Worm (Caenorhabditis elegans): ENCODE measurements around the gene srw-129.
"Not testable (repeated sequence)": the region's sequence is repeated elsewhere in the genome, so short reads cannot be mapped to it uniquely, and the experiment has no call there.

The srw-129 gene

DNA sequence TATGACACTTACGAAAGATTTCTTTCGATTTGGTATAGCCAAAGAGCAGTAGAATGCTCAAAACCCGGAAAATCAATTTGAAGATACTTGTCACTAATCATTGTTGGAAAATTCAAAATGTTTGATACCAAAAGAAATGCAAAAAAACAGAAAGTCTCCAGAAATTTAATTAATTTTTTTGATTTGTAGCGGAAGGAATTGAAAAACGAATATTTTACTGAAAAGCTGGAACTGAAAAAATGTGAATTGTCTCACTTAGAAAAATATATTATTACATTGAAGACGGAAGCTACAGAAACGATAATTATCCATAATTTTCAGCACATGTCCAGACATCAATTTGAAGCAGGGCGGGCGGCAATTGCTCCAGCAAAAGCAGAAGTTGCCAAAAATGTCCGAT, 8.8 kb upstream of the srw-129 start, which contains the start of gene srw-138:
srw-138 (minus strand) TSS at position 101 of the 400 bp plus-strand sequence.
- TF ChIP-seq zip-2 (tag; optimal IDR thresholded peaks at IDR 0.05) (no peak), attf-4 (tag; optimal IDR thresholded peaks at IDR 0.05) (no peak), Y5F2A.4 (GFP tag; optimal IDR thresholded peaks at IDR 0.05) (no peak), spr-1 (tag; optimal IDR thresholded peaks at IDR 0.05) (no peak), hmg-1.1 (GFP tag; IDR thresholded peaks at IDR 0.05) (no peak), ceh-82 (tag; optimal IDR thresholded peaks at IDR 0.05) (no peak), nhr-28 (tag; optimal IDR thresholded peaks at IDR 0.05) (no peak), php-3 (GFP tag; IDR thresholded peaks at IDR 0.05) (no peak), aha-1 (tag) (peak; percentile 40), lin-13 (GFP tag; optimal IDR thresholded peaks at IDR 0.05) (no peak), ceh-28 (tag; optimal IDR thresholded peaks at IDR 0.05) (no peak), unc-62 (GFP tag; optimal IDR thresholded peaks at IDR 0.05 in 1 of 2) (peak in 1 of 2 experiments; percentile 60), unc-62 (tag; optimal IDR thresholded peaks at IDR 0.05) (no peak), mxl-2 (GFP tag; conservative IDR thresholded peaks at IDR 0.05) (no peak), unc-39 (tag; optimal IDR thresholded peaks at IDR 0.05) (no peak), skn-1 (tag; optimal IDR thresholded peaks at IDR 0.05) (no peak)

DNA sequence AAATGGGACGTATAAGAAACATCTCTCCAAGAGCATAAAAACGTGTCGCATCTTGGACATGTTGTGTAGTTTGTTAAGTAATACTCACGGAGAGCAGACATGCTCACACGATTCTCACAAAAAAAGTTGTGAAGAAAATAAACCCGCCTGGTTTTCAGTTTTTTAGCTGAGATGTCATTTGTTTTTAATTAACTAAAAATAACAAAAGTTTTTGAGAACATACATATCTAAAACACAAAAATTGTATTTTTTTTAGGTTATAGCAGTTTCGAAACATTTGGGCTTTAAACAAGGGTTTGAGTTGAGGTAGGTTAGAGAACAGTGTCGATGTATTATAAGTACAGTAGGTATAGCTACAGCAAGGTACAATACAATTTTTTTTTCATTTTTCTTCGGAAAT, 7.0 kb upstream of the srw-129 start, which contains the start of gene srh-88:
srh-88 (minus strand) TSS at position 101 of the 400 bp plus-strand sequence.
- TF ChIP-seq spr-3 (GFP tag; optimal IDR thresholded peaks at IDR 0.05): no peak
- no peak for TF ChIP-seq T20F7.1 (GFP tag; optimal IDR thresholded peaks at IDR 0.05)
- no peak for TF ChIP-seq dmd-9 (GFP tag; IDR thresholded peaks at IDR 0.05)
- TF ChIP-seq zag-1 (tag; optimal IDR thresholded peaks at IDR 0.05): no peak
- TF ChIP-seq madf-9 (GFP tag; conservative IDR thresholded peaks at IDR 0.05): no peak

DNA sequence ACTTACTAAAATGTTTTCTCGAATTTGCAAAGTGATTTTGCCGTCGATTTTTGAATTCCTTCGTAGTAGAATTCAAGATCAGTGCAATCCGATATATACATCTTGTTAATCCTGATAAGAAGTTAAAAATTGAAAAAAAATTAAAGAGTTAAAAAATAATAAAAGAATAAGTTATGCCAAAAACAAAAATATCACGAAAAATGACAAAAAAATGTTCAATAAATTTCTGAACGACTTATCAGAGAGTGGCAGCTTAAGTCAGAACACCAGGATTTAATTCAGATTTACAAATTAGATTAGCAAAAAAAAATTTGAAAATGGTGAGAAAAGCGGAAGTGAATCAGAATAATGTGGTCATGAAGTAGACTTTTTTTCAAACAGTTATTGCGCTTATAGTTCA, 3.5 kb downstream of the srw-129 start, which contains the start of gene srw-123:
srw-123 (minus strand) TSS at position 101 of the 400 bp plus-strand sequence.
- not testable (repeated sequence) for TF ChIP-seq arid-1 (GFP tag; conservative IDR thresholded peaks at IDR 0.05); hlh-30 (tag; optimal IDR thresholded peaks at IDR 0.05; ENCODE audit: insufficient read depth); T26A8.4 (GFP tag; IDR thresholded peaks at IDR 0.05)

DNA sequence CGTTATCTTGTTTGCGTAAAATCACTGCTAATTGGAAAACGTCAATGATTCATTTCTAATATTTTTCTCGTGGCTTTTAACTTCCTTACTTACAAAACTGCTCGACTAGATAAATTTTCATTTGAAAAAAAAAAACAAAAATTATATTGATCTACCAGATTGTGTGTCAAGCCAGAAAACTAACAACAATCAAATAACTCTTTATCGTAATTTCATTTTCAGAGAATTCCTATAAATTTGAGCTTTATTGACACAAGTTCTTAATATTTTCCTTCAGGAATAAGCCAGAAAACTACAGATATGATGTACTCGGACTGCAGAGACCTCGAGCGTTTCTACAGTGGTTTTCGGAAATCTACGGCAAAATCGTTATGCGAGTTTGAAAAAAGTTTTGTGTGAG, 4.5 kb downstream of the srw-129 start, which contains the start of gene srw-124:
srw-124 (plus strand) TSS at position 301 of the 400 bp plus-strand sequence.
- TF ChIP-seq ctbp-1 (GFP tag; IDR thresholded peaks at IDR 0.05) (no peak), dve-1 (tag; optimal IDR thresholded peaks at IDR 0.05; ENCODE audit: insufficient read depth) (no peak), nhr-10 (tag; optimal IDR thresholded peaks at IDR 0.05) (no peak)

DNA sequence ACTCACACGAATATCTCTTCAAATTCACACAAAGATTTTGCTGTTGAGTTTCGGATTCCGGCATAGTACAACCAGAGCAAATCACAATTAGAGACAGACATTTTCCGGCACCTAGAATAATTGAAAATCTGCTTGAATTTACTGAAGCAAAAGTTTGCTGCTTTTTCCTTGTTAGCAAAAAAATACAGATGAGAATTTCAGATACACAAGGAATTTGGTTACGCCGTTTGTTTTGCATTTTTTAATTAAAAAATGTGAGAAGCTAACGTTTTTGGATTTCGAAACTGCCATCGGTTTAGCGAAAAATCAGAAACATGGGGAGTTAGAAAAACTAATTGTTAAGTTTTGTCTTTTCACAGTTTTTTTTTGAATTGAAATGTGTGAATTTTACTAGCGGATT, 8.2 kb downstream of the srw-129 start, which contains the start of gene srw-118:
srw-118 (minus strand) TSS at position 101 of the 400 bp plus-strand sequence.
- no peak for TF ChIP-seq nhr-76 (tag; optimal IDR thresholded peaks at IDR 0.05)
- TF ChIP-seq hmg-1.1 (GFP tag; IDR thresholded peaks at IDR 0.05): no peak
- peak; percentile 28 for TF ChIP-seq aha-1 (tag)
- no peak for TF ChIP-seq nhr-25 (tag; optimal IDR thresholded peaks at IDR 0.05; ENCODE audit: borderline replicate concordance, insufficient read depth)
- no peak for TF ChIP-seq lim-7 (GFP tag; IDR thresholded peaks at IDR 0.05)
- TF ChIP-seq nhr-41 (GFP tag; IDR thresholded peaks at IDR 0.05): no peak

DNA sequence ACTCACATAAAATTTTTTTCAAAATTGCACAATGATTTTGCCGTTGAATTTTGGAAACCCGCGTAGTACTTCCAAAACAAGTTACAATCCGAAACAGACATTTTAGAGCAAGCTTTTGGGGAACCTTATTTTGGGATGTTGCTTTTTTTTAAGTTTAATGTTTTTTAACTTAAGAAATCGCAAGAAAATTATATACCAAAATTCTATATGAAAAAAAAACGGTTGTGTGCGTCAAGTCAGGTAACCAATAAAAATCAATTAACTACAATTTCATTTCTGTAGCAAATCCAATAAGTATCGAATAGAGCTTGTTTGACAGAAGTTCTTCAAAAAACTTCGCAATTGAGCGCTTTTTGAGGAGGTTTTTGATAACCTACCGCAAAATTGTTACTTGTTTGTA, 11.6 kb downstream of the srw-129 start, which contains the start of gene srw-117:
srw-117 (minus strand) TSS at position 101 of the 400 bp plus-strand sequence.
- TF ChIP-seq sdz-12 (GFP tag; optimal IDR thresholded peaks at IDR 0.05) (no peak), unc-62 (GFP tag; optimal IDR thresholded peaks at IDR 0.05 in 1 of 2) (peak in 1 of 2 experiments; percentile 15), unc-62 (tag; optimal IDR thresholded peaks at IDR 0.05) (no peak), T26A8.4 (GFP tag; IDR thresholded peaks at IDR 0.05) (no peak)

Measured in whole organism, L4 larva.